Fruit fly (Drosophila melanogaster) whole organism, embryonic: ENCODE data around the gene kis.
A peak's percentile ranks its signal among the peaks of the same experiment; 100 is the strongest.

Experiments
- Adf1 ChIP-seq: fragments of 200-800 bp; sonication (Bioruptor generic); IDR thresholded peaks from 2 replicates; pipeline ENCODE4 v1.3.6; 2022; ENCODE audit warnings: missing biosample characterization, missing genetic modification characterization
- Bgb ChIP-seq: fragments of 200-800 bp; sonication (Bioruptor generic); IDR thresholded peaks from 2 replicates; pipeline ENCODE4 v1.3.6; 2022; ENCODE audit warnings: missing biosample characterization, missing genetic modification characterization; ENCODE audit not compliant: partially characterized antibody
- CG12219 ChIP-seq: fragments of 200-800 bp; sonication (Bioruptor generic); optimal IDR thresholded peaks from 3 replicates; lab custom pipeline; 2018; ENCODE audit warnings: missing biosample characterization, mild to moderate bottlenecking, missing genetic modification characterization
- CG13123 ChIP-seq: fragments of 200-800 bp; sonication (Bioruptor generic); optimal IDR thresholded peaks from 2 replicates; lab custom pipeline; 2016; ENCODE audit warnings: missing biosample characterization, missing genetic modification characterization
- CG17328 ChIP-seq: fragments of 200-800 bp; sonication (Bioruptor generic); IDR thresholded peaks from 2 replicates; pipeline ENCODE4 v1.3.6; 2022; ENCODE audit warnings: missing biosample characterization, missing genetic modification characterization
- CG17385 ChIP-seq: fragments of 200-800 bp; sonication (Bioruptor generic); optimal IDR thresholded peaks from 3 replicates; lab custom pipeline; 2018; ENCODE audit warnings: missing biosample characterization, mild to moderate bottlenecking, missing genetic modification characterization
- CG17912 ChIP-seq: fragments of 200-800 bp; sonication (Bioruptor generic); optimal IDR thresholded peaks from 2 replicates; lab custom pipeline; 2018; ENCODE audit warnings: missing biosample characterization, mild to moderate bottlenecking, missing genetic modification characterization
- CG2199 ChIP-seq: fragments of 200-800 bp; sonication (Bioruptor generic); IDR thresholded peaks from 3 replicates; pipeline ENCODE4 v1.3.6; 2022; ENCODE audit warnings: missing biosample characterization, missing genetic modification characterization
- CG2712 ChIP-seq: fragments of 200-800 bp; optimal IDR thresholded peaks from 3 replicates; lab custom pipeline; 2019; ENCODE audit warnings: missing biosample characterization, mild to moderate bottlenecking, missing genetic modification characterization, moderate library complexity
- CG3163 ChIP-seq: fragments of 200-800 bp; sonication (Bioruptor generic); optimal IDR thresholded peaks from 3 replicates; lab custom pipeline; 2016; ENCODE audit warnings: missing biosample characterization, missing genetic modification characterization
- CG3281 ChIP-seq: fragments of 200-800 bp; sonication (Bioruptor generic); optimal IDR thresholded peaks from 3 replicates; lab custom pipeline; 2017; ENCODE audit warnings: missing biosample characterization, mild to moderate bottlenecking, missing genetic modification characterization
- CG43689 ChIP-seq: fragments of 200-800 bp; sonication (Bioruptor generic); IDR thresholded peaks from 2 replicates; pipeline ENCODE4 v1.3.6; 2022; ENCODE audit warnings: missing biosample characterization, missing genetic modification characterization
- CG6254 ChIP-seq: fragments of 200-800 bp; sonication (Bioruptor generic); optimal IDR thresholded peaks from 3 replicates; lab custom pipeline; 2017; ENCODE audit warnings: mild to moderate bottlenecking, missing biosample characterization, missing genetic modification reagents, missing genetic modification characterization
- CG8290 ChIP-seq, 3 experiments: fragments of 200-800 bp; sonication (Bioruptor generic); optimal IDR thresholded peaks; 2 replicates each; lab custom pipeline; 2016 to 2019; ENCODE audit warnings: missing biosample characterization in 3 of 3, missing genetic modification characterization in 3 of 3, mild to moderate bottlenecking in 2 of 3, moderate library complexity in 1 of 3
- CG8765 ChIP-seq: fragments of 200-800 bp; sonication (Bioruptor generic); IDR thresholded peaks from 2 replicates; pipeline ENCODE4 v1.3.6; 2022; ENCODE audit warnings: missing biosample characterization, missing genetic modification characterization
- CG8924 ChIP-seq: fragments of 200-800 bp; optimal IDR thresholded peaks from 3 replicates; lab custom pipeline; 2019; ENCODE audit warnings: missing biosample characterization, mild to moderate bottlenecking, missing genetic modification characterization, moderate library complexity
- Dbx ChIP-seq: fragments of 200-800 bp; sonication (Bioruptor generic); IDR thresholded peaks from 3 replicates; pipeline ENCODE4 v1.3.6; 2022; ENCODE audit warnings: missing biosample characterization, missing genetic modification characterization
- Deaf1 ChIP-seq: fragments of 200-800 bp; optimal IDR thresholded peaks from 3 replicates; lab custom pipeline; 2019; ENCODE audit warnings: missing biosample characterization, mild to moderate bottlenecking, missing genetic modification characterization, moderate library complexity
- Dll ChIP-seq: fragments of 200-800 bp; sonication (Bioruptor generic); IDR thresholded peaks from 4 replicates; pipeline ENCODE4 v1.3.6; 2022; ENCODE audit warnings: missing biosample characterization, missing genetic modification characterization; ENCODE audit not compliant: partially characterized antibody
- ERR ChIP-seq: fragments of 200-800 bp; sonication (Bioruptor generic); optimal IDR thresholded peaks from 2 replicates; lab custom pipeline; 2016; ENCODE audit warnings: missing biosample characterization, missing genetic modification characterization
- Gsc ChIP-seq: fragments of 200-800 bp; sonication (Bioruptor generic); IDR thresholded peaks from 2 replicates; pipeline ENCODE4 v1.3.6; 2022; ENCODE audit warnings: missing biosample characterization, missing genetic modification characterization
- Hr51 ChIP-seq, 2 experiments: fragments of 200-800 bp; sonication (Bioruptor generic); optimal IDR thresholded peaks; 2 replicates in 1 of 2; 3 replicates in 1 of 2; lab custom pipeline; 2016 to 2018; ENCODE audit warnings: missing biosample characterization in 2 of 2, missing genetic modification characterization in 2 of 2, mild to moderate bottlenecking in 1 of 2, moderate library complexity in 1 of 2
- Jarid2 ChIP-seq: fragments of 200-800 bp; sonication (Bioruptor generic); optimal IDR thresholded peaks from 3 replicates; lab custom pipeline; 2017; ENCODE audit warnings: mild to moderate bottlenecking, missing biosample characterization, missing genetic modification reagents, missing genetic modification characterization
- Kr ChIP-seq: fragments of 200-800 bp; sonication (Bioruptor generic); optimal IDR thresholded peaks from 2 replicates; lab custom pipeline; 2017; ENCODE audit warnings: missing biosample characterization, mild to moderate bottlenecking, missing genetic modification characterization
- NC2α ChIP-seq: fragments of 200-800 bp; sonication (Bioruptor generic); optimal IDR thresholded peaks from 2 replicates; lab custom pipeline; 2016; ENCODE audit warnings: missing biosample characterization, missing genetic modification characterization
- Side ChIP-seq: fragments of 200-800 bp; sonication (Bioruptor generic); optimal IDR thresholded peaks from 2 replicates; lab custom pipeline; 2016; ENCODE audit warnings: missing biosample characterization, missing genetic modification characterization
- Spps ChIP-seq: fragments of 200-800 bp; sonication (Bioruptor generic); optimal IDR thresholded peaks from 2 replicates; lab custom pipeline; 2018; ENCODE audit warnings: missing biosample characterization, mild to moderate bottlenecking, missing genetic modification characterization
- Ssrp ChIP-seq: fragments of 200-800 bp; sonication (Bioruptor generic); optimal IDR thresholded peaks from 2 replicates; lab custom pipeline; 2018; ENCODE audit warnings: missing biosample characterization, mild to moderate bottlenecking, missing genetic modification characterization, moderate library complexity
- bigmax ChIP-seq: fragments of 200-800 bp; sonication (Bioruptor generic); optimal IDR thresholded peaks from 2 replicates; lab custom pipeline; 2018; ENCODE audit warnings: missing biosample characterization, mild to moderate bottlenecking, missing genetic modification characterization
- chinmo ChIP-seq: fragments of 200-800 bp; sonication (Bioruptor generic); IDR thresholded peaks from 4 replicates; pipeline ENCODE4 v1.3.6; 2022; ENCODE audit warnings: missing biosample characterization, missing genetic modification characterization; ENCODE audit not compliant: partially characterized antibody
- chm ChIP-seq: fragments of 200-800 bp; sonication (Bioruptor generic); IDR thresholded peaks from 2 replicates; pipeline ENCODE4 v1.3.6; 2022; ENCODE audit warnings: missing biosample characterization, missing genetic modification characterization
- ci ChIP-seq: fragments of 200-800 bp; sonication (Bioruptor generic); IDR thresholded peaks from 3 replicates; pipeline ENCODE4 v1.3.6; 2022; ENCODE audit warnings: missing biosample characterization, missing genetic modification characterization
- dm ChIP-seq: fragments of 200-800 bp; sonication (Bioruptor generic); optimal IDR thresholded peaks from 3 replicates; lab custom pipeline; 2016; ENCODE audit warnings: missing biosample characterization, missing genetic modification characterization
- gro ChIP-seq: fragments of 200-800 bp; sonication (Bioruptor generic); optimal IDR thresholded peaks from 2 replicates; lab custom pipeline; 2016; ENCODE audit warnings: missing biosample characterization, missing genetic modification characterization
- her ChIP-seq: fragments of 200-800 bp; sonication (Bioruptor generic); optimal IDR thresholded peaks from 2 replicates; lab custom pipeline; 2016; ENCODE audit warnings: missing biosample characterization, missing genetic modification characterization
- kni ChIP-seq: fragments of 200-800 bp; sonication (Bioruptor generic); optimal IDR thresholded peaks from 3 replicates; lab custom pipeline; 2017; ENCODE audit warnings: mild to moderate bottlenecking, missing biosample characterization, missing genetic modification reagents, missing genetic modification characterization
- luna ChIP-seq: fragments of 200-800 bp; sonication (Bioruptor generic); optimal IDR thresholded peaks from 2 replicates; lab custom pipeline; 2016; ENCODE audit warnings: missing biosample characterization, missing genetic modification characterization
- onecut ChIP-seq: fragments of 200-800 bp; sonication (Bioruptor generic); IDR thresholded peaks from 2 replicates; pipeline ENCODE4 v1.3.6; 2022; ENCODE audit warnings: missing biosample characterization, missing genetic modification characterization
- pan ChIP-seq, 4 experiments: fragments of >200 bp in 3 of 4; fragments of 200-800 bp in 1 of 4; sonication (Bioruptor generic) in 1 of 4; optimal IDR thresholded peaks in 3 of 4; IDR thresholded peaks in 1 of 4; 2 replicates each; pipeline versions ENCODE4 v1.3.6 to Lab custom; 2017 to 2022; ENCODE audit warnings: missing biosample characterization in 2 of 4, missing genetic modification characterization in 2 of 4, mixed read lengths in 1 of 4
- pfk ChIP-seq: fragments of 200-800 bp; sonication (Bioruptor generic); optimal IDR thresholded peaks from 2 replicates; lab custom pipeline; 2018; ENCODE audit warnings: missing biosample characterization, mild to moderate bottlenecking, missing genetic modification characterization, moderate library complexity
- pros ChIP-seq: fragments of 200-800 bp; sonication (Bioruptor generic); optimal IDR thresholded peaks from 3 replicates; lab custom pipeline; 2019; ENCODE audit warnings: missing biosample characterization, mild to moderate bottlenecking, missing genetic modification characterization, moderate library complexity
- sc ChIP-seq, 3 experiments: fragments of >200 bp in 2 of 3; fragments of 200-800 bp in 1 of 3; sonication (Bioruptor generic) in 1 of 3; optimal IDR thresholded peaks; 2 replicates in 2 of 3; 3 replicates in 1 of 3; lab custom pipeline; 2017; ENCODE audit warnings: mild to moderate bottlenecking in 1 of 3, missing biosample characterization in 1 of 3, missing genetic modification characterization in 1 of 3, missing genetic modification reagents in 1 of 3
- slou ChIP-seq: fragments of 200-800 bp; sonication (Bioruptor generic); optimal IDR thresholded peaks from 3 replicates; lab custom pipeline; 2016; ENCODE audit warnings: missing biosample characterization, missing genetic modification characterization
- sob ChIP-seq: fragments of 200-800 bp; sonication (Bioruptor generic); IDR thresholded peaks from 2 replicates; pipeline ENCODE4 v1.3.6; 2022; ENCODE audit warnings: missing biosample characterization, missing genetic modification characterization
- sr ChIP-seq: fragments of 200-800 bp; sonication (Bioruptor generic); IDR thresholded peaks from 3 replicates; pipeline ENCODE4 v1.3.6; 2022; ENCODE audit warnings: missing biosample characterization, missing genetic modification characterization
- vvl ChIP-seq: fragments of 200-800 bp; sonication (Bioruptor generic); IDR thresholded peaks from 2 replicates; pipeline ENCODE4 v1.3.6; 2022; ENCODE audit warnings: missing biosample characterization, missing genetic modification characterization
- wor ChIP-seq: fragments of 200-800 bp; sonication (Bioruptor generic); IDR thresholded peaks from 2 replicates; pipeline ENCODE4 v1.3.6; 2022; ENCODE audit warnings: missing biosample characterization, missing genetic modification characterization
- zen ChIP-seq: fragments of 200-800 bp; sonication (Bioruptor generic); optimal IDR thresholded peaks from 3 replicates; lab custom pipeline; 2018; ENCODE audit warnings: missing biosample characterization, mild to moderate bottlenecking, missing genetic modification characterization, moderate library complexity

Gene kis

dm6 chr2L:221939-222489 lies 28.6 kb downstream of the kis start (continued):
- TF ChIP-seq CG17912 (GFP tag; lab: Kevin White, UChicago), result peak; percentile 16
- TF ChIP-seq bigmax (GFP tag; lab: Kevin White, UChicago), result peak; percentile 21
- TF ChIP-seq Hr51 (GFP tag; optimal IDR thresholded peaks at IDR 0.05; lab: Kevin White, UChicago), result peak in 1 of 2 experiments; percentile 2
- peak; percentile 19 for TF ChIP-seq CG6254 (GFP tag; lab: Kevin White, UChicago)
- peak; percentile 45; the same call in 1 of the 2 replicates for TF ChIP-seq sob
- TF ChIP-seq CG3163 (GFP tag; lab: Kevin White, UChicago), result peak; percentile 83
- peak; percentile 42 for TF ChIP-seq zen (tag; lab: Kevin White, UChicago)
- TF ChIP-seq ci (GFP tag; lab: Robert Waterston, UW), result peak; percentile 40; the same call in 2 of the 3 replicates
- TF ChIP-seq luna, result no peak
- TF ChIP-seq CG13123 (GFP tag; lab: Kevin White, UChicago), result no peak
- peak; percentile 20 for TF ChIP-seq Side
- no peak for TF ChIP-seq wor
- peak; percentile 22 for TF ChIP-seq ERR (GFP tag; lab: Kevin White, UChicago)
- TF ChIP-seq chinmo, result peak; percentile 97
- TF ChIP-seq Adf1 (GFP tag; lab: Robert Waterston, UW), result peak; percentile 64
- peak; percentile 100 for TF ChIP-seq pros (GFP tag; lab: Kevin White, UChicago)
- peak; percentile 82 for TF ChIP-seq Deaf1 (tag; lab: Kevin White, UChicago)
- 0 out of 2 replicates have a peak, but pooled peaks have one; percentile 11 for TF ChIP-seq CG8765 (GFP tag; lab: Robert Waterston, UW)
- TF ChIP-seq NC2α (GFP tag; lab: Kevin White, UChicago), result peak; percentile 12
- TF ChIP-seq chm, result peak; percentile 25
- no peak for TF ChIP-seq CG43689 (GFP tag; lab: Robert Waterston, UW)
- TF ChIP-seq CG12219 (GFP tag; lab: Kevin White, UChicago), result peak; percentile 32
- TF ChIP-seq Bgb (GFP tag; lab: Robert Waterston, UW), result peak; percentile 12; the same call in 1 of the 2 replicates
- peak; percentile 78; the same call in 1 of the 2 replicates for TF ChIP-seq vvl
- no peak for TF ChIP-seq Gsc
- no peak for TF ChIP-seq slou (GFP tag; lab: Kevin White, UChicago)
- TF ChIP-seq Spps (tag; lab: Kevin White, UChicago), result no peak
- TF ChIP-seq CG8290 (GFP tag; optimal IDR thresholded peaks at IDR 0.05; lab: Kevin White, UChicago), result no peak
- peak in 1 of 2 experiments; percentile 10 for TF ChIP-seq CG8290 (tag; optimal IDR thresholded peaks at IDR 0.05; lab: Kevin White, UChicago)
- TF ChIP-seq CG2199, result peak; percentile 73; the same call in 2 of the 3 replicates
- TF ChIP-seq her (GFP tag; lab: Kevin White, UChicago), result peak; percentile 26
- TF ChIP-seq pfk (GFP tag; lab: Kevin White, UChicago), result peak; percentile 14
- no peak for TF ChIP-seq dm
- peak; percentile 27; the same call in 1 of the 2 replicates for TF ChIP-seq onecut (GFP tag; lab: Robert Waterston, UW)
- peak; percentile 75 for TF ChIP-seq Kr
- TF ChIP-seq pan (optimal IDR thresholded peaks at IDR 0.05; lab: Kevin White, UChicago), result no peak
- peak in 1 of 2 experiments; percentile 23 for TF ChIP-seq pan (GFP tag; optimal IDR thresholded peaks at IDR 0.05 in 1 of 2, IDR thresholded peaks at IDR 0.05 in 1 of 2)
- TF ChIP-seq kni (GFP tag; lab: Kevin White, UChicago), result peak; percentile 98
- TF ChIP-seq CG8924 (tag; lab: Kevin White, UChicago), result peak; percentile 57
- peak; percentile 67 for TF ChIP-seq gro
- no peak for TF ChIP-seq Ssrp (tag; lab: Kevin White, UChicago)
- no peak for TF ChIP-seq CG3281
- peak; percentile 43 for TF ChIP-seq Jarid2 (GFP tag; lab: Kevin White, UChicago)
- 0 out of 3 replicates have a peak, but pooled peaks have one; percentile 16 for TF ChIP-seq Dbx
- peak; percentile 13 for TF ChIP-seq CG2712 (tag; lab: Kevin White, UChicago)
- 0 out of 3 replicates have a peak, but pooled peaks have one; percentile 5 for TF ChIP-seq sr
- TF ChIP-seq CG17385 (GFP tag; lab: Kevin White, UChicago), result peak; percentile 18
- no peak for TF ChIP-seq sc (optimal IDR thresholded peaks at IDR 0.05; lab: Kevin White, UChicago)
- TF ChIP-seq sc (GFP tag; optimal IDR thresholded peaks at IDR 0.05; lab: Kevin White, UChicago), result no peak
- no peak for TF ChIP-seq CG17328 (GFP tag; lab: Robert Waterston, UW)
- peak; percentile 54; the same call in 1 of the 4 replicates for TF ChIP-seq Dll
